Worm (Caenorhabditis elegans) whole organism, midembryonic: ENCODE data around the gene T22C8.1.

ENCODE experiments used
- cog-1 ChIP-seq: sonication (generic microtip); optimal IDR thresholded peaks from 2 replicates; lab custom pipeline; 2016; ENCODE audit warnings: missing genetic modification characterization, missing compliant biosample characterization
- flt-1 ChIP-seq: fragments of 200-800 bp; sonication (Bioruptor generic); IDR thresholded peaks from 2 replicates; pipeline ENCODE4 v1.3.6; 2022; ENCODE audit warnings: missing genetic modification characterization, missing compliant biosample characterization
- ref-1 ChIP-seq: fragments of 200-800 bp; sonication (Bioruptor generic); conservative IDR thresholded peaks from 2 replicates; pipeline ENCODE4 v1.3.6; 2022; ENCODE audit warnings: missing genetic modification reagents, missing genetic modification characterization, missing compliant biosample characterization
- ztf-23 ChIP-seq: fragments of 200-800 bp; sonication (Bioruptor generic); IDR thresholded peaks from 2 replicates; pipeline ENCODE4 v1.3.6; 2022; ENCODE audit warnings: missing genetic modification reagents, missing genetic modification characterization, missing compliant biosample characterization
- ztf-29 ChIP-seq: fragments of 200-800 bp; sonication (Bioruptor generic); IDR thresholded peaks from 2 replicates; pipeline ENCODE4 v1.3.6; 2022; ENCODE audit warnings: missing genetic modification reagents, missing genetic modification characterization, missing compliant biosample characterization

- TF ChIP-seq cog-1 (tag; lab: Kevin White, UChicago), result no peak
- TF ChIP-seq ref-1 (GFP tag; lab: Robert Waterston, UW), result no peak
- TF ChIP-seq flt-1 (GFP tag; lab: Robert Waterston, UW), result no peak
- TF ChIP-seq ztf-29 (GFP tag; lab: Robert Waterston, UW), result no peak
- no peak for TF ChIP-seq ztf-23 (GFP tag; lab: Robert Waterston, UW)
These were observed 24.8 kb upstream of the T22C8.1 start for ce11 chrII:8587660-8588230.
